Worm (Caenorhabditis elegans) whole organism, L2 larva: ENCODE data around the gene str-28.

Experiments
- C34F6.9 ChIP-seq: fragments of 150-350 bp; optimal IDR thresholded peaks from 2 replicates; lab custom pipeline; 2014; ENCODE audit warnings: missing biosample characterization, missing genetic modification characterization
- R02D3.7 ChIP-seq: fragments of 150-350 bp; optimal IDR thresholded peaks from 2 replicates; lab custom pipeline; 2014; ENCODE audit warnings: missing biosample characterization, missing genetic modification characterization
- alr-1 ChIP-seq: fragments of 150-350 bp; optimal IDR thresholded peaks from 2 replicates; lab custom pipeline; 2014; ENCODE audit warnings: missing biosample characterization, missing genetic modification characterization
- egl-27 ChIP-seq: sonication (generic microtip); optimal IDR thresholded peaks from 3 replicates; lab custom pipeline; 2017; ENCODE audit warnings: missing biosample characterization, missing genetic modification reagents, missing genetic modification characterization
- mbf-1 ChIP-seq: sonication (generic microtip); optimal IDR thresholded peaks from 2 replicates; lab custom pipeline; 2017; ENCODE audit warnings: missing biosample characterization, missing genetic modification characterization
- nhr-129 ChIP-seq: fragments of 150-350 bp; optimal IDR thresholded peaks from 2 replicates; lab custom pipeline; 2014; ENCODE audit warnings: missing biosample characterization, missing genetic modification characterization
- nhr-25 ChIP-seq: fragments of 150-350 bp; sonication (generic microtip); optimal IDR thresholded peaks from 3 replicates; lab custom pipeline; 2014; ENCODE audit warnings: missing biosample characterization, missing genetic modification characterization
- unc-55 ChIP-seq: fragments of 150-350 bp; sonication (generic microtip); optimal IDR thresholded peaks from 3 replicates; lab custom pipeline; 2014; ENCODE audit warnings: missing biosample characterization, missing genetic modification reagents, missing genetic modification characterization
- zag-1 ChIP-seq: fragments of 150-350 bp; optimal IDR thresholded peaks from 2 replicates; lab custom pipeline; 2014; ENCODE audit warnings: missing biosample characterization, missing genetic modification characterization

ce11 chrV:7424336-7424735 is 48.4 kb downstream of the str-28 start, which contains the start of gene F18E3.10:
- TF ChIP-seq egl-27 (tag; lab: Kevin White, UChicago) (no peak), mbf-1 (tag; lab: Kevin White, UChicago) (no peak), unc-55 (no peak), alr-1 (tag; lab: Kevin White, UChicago) (no peak), zag-1 (no peak), R02D3.7 (tag; lab: Kevin White, UChicago) (no peak), C34F6.9 (tag; lab: Kevin White, UChicago) (no peak), nhr-25 (tag; lab: Kevin White, UChicago) (no peak), nhr-129 (tag; lab: Kevin White, UChicago) (no peak)
